Fruit fly (Drosophila melanogaster) whole organism, wandering third instar larva: ENCODE data around the gene CG32249.

ENCODE experiments used
- CG9705 ChIP-seq: fragments of 200-800 bp; sonication (Bioruptor generic); optimal IDR thresholded peaks from 2 replicates; lab custom pipeline; 2018; ENCODE audit warnings: missing biosample characterization, mild to moderate bottlenecking, missing genetic modification characterization
- N ChIP-seq: fragments of >200 bp; optimal IDR thresholded peaks from 2 replicates; lab custom pipeline; 2018; ENCODE audit warnings: missing biosample characterization, missing external identifiers, missing genetic modification characterization
- Sp1 ChIP-seq: fragments of 200-800 bp; sonication (Bioruptor generic); optimal IDR thresholded peaks from 3 replicates; lab custom pipeline; 2019; ENCODE audit warnings: missing biosample characterization, mild to moderate bottlenecking, missing genetic modification characterization, moderate library complexity
- fru ChIP-seq: fragments of 200-800 bp; sonication (Bioruptor generic); optimal IDR thresholded peaks from 3 replicates; lab custom pipeline; 2016; ENCODE audit warnings: missing biosample characterization, mild to moderate bottlenecking, missing genetic modification characterization

DNA sequence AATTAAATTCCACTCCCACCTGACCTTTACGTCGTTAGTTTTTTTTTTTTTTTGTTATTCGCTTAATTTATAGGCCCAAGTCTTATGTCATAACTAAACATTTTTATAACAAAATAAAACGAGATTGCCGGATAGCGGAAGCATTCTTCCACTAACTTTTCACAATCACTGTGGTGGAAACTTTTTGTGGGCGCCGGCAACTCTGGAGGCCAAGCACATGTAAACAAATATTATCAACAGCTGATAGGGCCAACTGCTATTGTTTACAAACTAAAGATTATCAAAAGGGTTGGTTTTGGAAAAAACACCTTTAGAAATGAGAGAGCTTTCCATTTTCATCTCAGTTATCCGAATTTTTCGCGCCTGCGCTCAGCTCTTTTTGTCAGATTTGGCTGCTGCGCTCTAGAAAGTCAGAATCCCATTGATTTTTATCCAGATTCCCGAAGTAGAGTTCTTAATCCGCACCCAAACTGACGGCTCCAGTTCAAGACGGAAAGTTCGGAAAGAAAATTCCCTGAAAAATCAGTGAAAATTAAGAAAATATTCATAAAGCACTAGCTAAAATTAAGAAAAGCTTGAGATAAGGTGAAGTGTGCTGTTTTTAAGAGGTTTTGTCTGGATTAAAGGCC, 40.8 kb upstream of the CG32249 start, which contains the start of gene nAChRbeta1:
- TF ChIP-seq Sp1 (GFP tag; lab: Kevin White, UChicago) (no peak), CG9705 (no peak), N (GFP tag; lab: Kevin White, UChicago) (no peak), fru (GFP tag; lab: Kevin White, UChicago) (no peak)
